Fruit fly (Drosophila melanogaster) whole organism: ENCODE measurements around the gene amrt.

Experiments
- CG8478 ChIP-seq: fragments of >200 bp; optimal IDR thresholded peaks from 2 replicates; lab custom pipeline; 2018; ENCODE audit warnings: inconsistent platforms
- Dll ChIP-seq: fragments of >200 bp; optimal IDR thresholded peaks from 2 replicates; lab custom pipeline; 2017
- pan ChIP-seq: fragments of >200 bp; optimal IDR thresholded peaks from 2 replicates; lab custom pipeline; 2017
- psq ChIP-seq: fragments of >200 bp; optimal IDR thresholded peaks from 2 replicates; lab custom pipeline; 2017
- usp ChIP-seq: fragments of >200 bp; optimal IDR thresholded peaks from 2 replicates; lab custom pipeline; 2017; ENCODE audit warnings: missing biosample characterization, missing genetic modification characterization, mixed read lengths

DNA sequence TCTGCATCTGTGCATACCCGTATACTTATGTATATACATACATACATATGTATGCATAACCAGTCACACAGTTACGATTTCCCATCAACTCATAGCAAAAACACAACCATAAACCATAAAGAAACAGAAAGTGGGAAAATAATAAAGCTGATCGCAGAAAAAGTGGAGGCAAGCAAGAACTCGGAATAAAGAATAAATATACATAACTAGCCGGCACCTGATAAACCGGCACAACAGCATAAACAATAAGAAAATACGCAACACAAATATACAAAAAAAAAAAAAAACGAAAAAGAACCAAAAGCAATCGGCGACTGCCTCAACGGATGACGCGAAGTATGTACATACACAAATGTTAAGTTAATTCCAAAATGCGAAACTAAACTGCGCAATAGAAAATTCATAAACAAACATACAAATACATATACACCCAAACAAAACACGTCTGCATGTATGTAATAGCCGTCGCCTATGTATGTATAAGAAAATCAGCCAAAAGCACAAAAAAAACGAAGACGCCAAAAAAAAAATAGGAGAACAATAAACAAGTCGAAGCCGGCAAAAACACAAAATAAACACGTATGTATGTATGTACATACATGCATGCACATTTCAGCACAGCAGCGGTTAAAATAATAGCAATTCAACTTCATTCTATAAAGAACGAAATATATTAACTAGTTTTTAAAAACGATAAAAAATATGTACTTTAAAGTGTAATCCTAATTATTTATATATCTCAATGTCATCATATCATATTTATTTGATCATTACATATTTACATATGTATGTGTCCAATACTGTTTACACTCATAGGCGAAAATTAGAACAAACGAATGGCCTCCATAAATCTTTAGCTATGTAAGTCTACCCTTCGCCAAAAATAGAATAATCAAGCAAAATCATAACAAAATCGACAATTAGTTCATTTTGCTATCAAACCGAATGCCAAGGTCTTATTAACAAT lies 33.1 kb upstream of the amrt start:
- TF ChIP-seq Dll (lab: Kevin White, UChicago) (no peak), pan (lab: Kevin White, UChicago) (no peak), psq (no peak), usp (GFP tag; lab: Kevin White, UChicago) (no peak), CG8478 (lab: Kevin White, UChicago) (no peak)
